Fruit fly (Drosophila melanogaster) whole organism, embryonic: ENCODE results near the gene CG33932.
A peak's percentile ranks its signal among the peaks of the same experiment; 100 is the strongest.

Source experiments
- Asciz ChIP-seq: fragments of 200-800 bp; sonication (Bioruptor generic); optimal IDR thresholded peaks from 2 replicates; lab custom pipeline; 2017; ENCODE audit warnings: missing biosample characterization, mild to moderate bottlenecking, missing genetic modification characterization, missing genetic modification reagents
- Awh ChIP-seq: fragments of 200-800 bp; sonication (Bioruptor generic); IDR thresholded peaks from 2 replicates; pipeline ENCODE4, ENCODE4 v1.3.6; 2022; ENCODE audit warnings: missing biosample characterization, missing genetic modification characterization
- BEAF-32 ChIP-seq: fragments of 200-800 bp; sonication (Bioruptor generic); optimal IDR thresholded peaks from 3 replicates; lab custom pipeline; 2017; ENCODE audit warnings: missing biosample characterization, missing genetic modification characterization, mild to moderate bottlenecking, moderate library complexity, missing genetic modification reagents
- Bgb ChIP-seq: fragments of 200-800 bp; sonication (Bioruptor generic); IDR thresholded peaks from 2 replicates; pipeline ENCODE4 v1.3.6; 2022; ENCODE audit warnings: missing biosample characterization, missing genetic modification characterization; ENCODE audit not compliant: partially characterized antibody
- Blimp-1 ChIP-seq: fragments of 200-800 bp; sonication (Bioruptor generic); optimal IDR thresholded peaks from 3 replicates; lab custom pipeline; 2018; ENCODE audit warnings: missing biosample characterization, missing genetic modification characterization, mild to moderate bottlenecking, moderate library complexity, missing genetic modification reagents
- CG11093 ChIP-seq: fragments of 200-800 bp; sonication (Bioruptor generic); IDR thresholded peaks from 3 replicates; pipeline ENCODE4 v1.3.6; 2022; ENCODE audit warnings: missing biosample characterization, missing genetic modification characterization
- CG12219 ChIP-seq: fragments of 200-800 bp; sonication (Bioruptor generic); optimal IDR thresholded peaks from 3 replicates; lab custom pipeline; 2018; ENCODE audit warnings: missing biosample characterization, mild to moderate bottlenecking, missing genetic modification characterization
- CG14014 ChIP-seq: fragments of 200-800 bp; sonication (Bioruptor generic); IDR thresholded peaks from 2 replicates; pipeline ENCODE4 v1.3.6; 2022; ENCODE audit warnings: missing biosample characterization, missing genetic modification characterization
- CG14667 ChIP-seq: fragments of 200-800 bp; sonication (Bioruptor generic); IDR thresholded peaks from 2 replicates; pipeline ENCODE4 v1.3.6; 2022; ENCODE audit warnings: missing biosample characterization, missing genetic modification characterization
- CG15011 ChIP-seq: fragments of 200-800 bp; sonication (Bioruptor generic); optimal IDR thresholded peaks from 3 replicates; lab custom pipeline; 2018; ENCODE audit warnings: missing biosample characterization, mild to moderate bottlenecking, missing genetic modification characterization
- CG2116 ChIP-seq: fragments of 200-800 bp; sonication (Bioruptor generic); optimal IDR thresholded peaks from 3 replicates; lab custom pipeline; 2018; ENCODE audit warnings: missing biosample characterization, mild to moderate bottlenecking, missing genetic modification characterization
- CG2202 ChIP-seq: fragments of 200-800 bp; sonication (Bioruptor generic); optimal IDR thresholded peaks from 2 replicates; lab custom pipeline; 2018; ENCODE audit warnings: missing biosample characterization, mild to moderate bottlenecking, missing genetic modification characterization
- CG3163 ChIP-seq: fragments of 200-800 bp; sonication (Bioruptor generic); optimal IDR thresholded peaks from 3 replicates; lab custom pipeline; 2016; ENCODE audit warnings: missing biosample characterization, missing genetic modification characterization
- CG3726 ChIP-seq: fragments of 200-800 bp; sonication (Bioruptor generic); IDR thresholded peaks from 3 replicates; pipeline ENCODE4, ENCODE4 v1.3.6; 2022; ENCODE audit warnings: missing biosample characterization, missing genetic modification characterization
- CG4707 ChIP-seq: fragments of 200-800 bp; sonication (Bioruptor generic); optimal IDR thresholded peaks from 2 replicates; lab custom pipeline; 2018; ENCODE audit warnings: missing biosample characterization, mild to moderate bottlenecking, missing genetic modification characterization, moderate library complexity
- CG4854 ChIP-seq: fragments of 200-800 bp; sonication (Bioruptor generic); optimal IDR thresholded peaks from 2 replicates; lab custom pipeline; 2016; ENCODE audit warnings: missing biosample characterization, missing genetic modification characterization, inconsistent platforms
- CG7963 ChIP-seq: fragments of 200-800 bp; sonication (Bioruptor generic); IDR thresholded peaks from 3 replicates; pipeline ENCODE4 v1.3.6; 2022; ENCODE audit warnings: missing biosample characterization, missing genetic modification characterization; ENCODE audit not compliant: partially characterized antibody
- CG8359 ChIP-seq: fragments of 200-800 bp; sonication (Bioruptor generic); optimal IDR thresholded peaks from 2 replicates; lab custom pipeline; 2017; ENCODE audit warnings: missing biosample characterization, mild to moderate bottlenecking, missing genetic modification characterization, borderline replicate concordance
- CG9797 ChIP-seq: fragments of 200-800 bp; sonication (Bioruptor generic); optimal IDR thresholded peaks from 3 replicates; lab custom pipeline; 2018; ENCODE audit warnings: missing biosample characterization, mild to moderate bottlenecking, missing genetic modification characterization
- CoRest ChIP-seq: fragments of 200-800 bp; sonication (Bioruptor generic); optimal IDR thresholded peaks from 3 replicates; lab custom pipeline; 2018; ENCODE audit warnings: missing biosample characterization, mild to moderate bottlenecking, missing genetic modification characterization, moderate library complexity
- Dad ChIP-seq: fragments of 200-800 bp; sonication (Bioruptor generic); optimal IDR thresholded peaks from 3 replicates; lab custom pipeline; 2016; ENCODE audit warnings: missing biosample characterization, missing genetic modification characterization
- Dip3 ChIP-seq: fragments of 200-800 bp; sonication (Bioruptor generic); optimal IDR thresholded peaks from 3 replicates; lab custom pipeline; 2016; ENCODE audit warnings: missing biosample characterization, missing genetic modification characterization
- Dp ChIP-seq: fragments of 200-800 bp; sonication (Bioruptor generic); optimal IDR thresholded peaks from 2 replicates; lab custom pipeline; 2018; ENCODE audit warnings: missing biosample characterization, mild to moderate bottlenecking, missing genetic modification characterization, moderate library complexity
- H15 ChIP-seq: fragments of 200-800 bp; sonication (Bioruptor generic); IDR thresholded peaks from 3 replicates; pipeline ENCODE4 v1.3.6; 2022; ENCODE audit warnings: missing biosample characterization, missing genetic modification characterization
- HmgZ ChIP-seq: fragments of 200-800 bp; sonication (Bioruptor generic); optimal IDR thresholded peaks from 2 replicates; lab custom pipeline; 2018; ENCODE audit warnings: missing biosample characterization, mild to moderate bottlenecking, missing genetic modification characterization
- Lhr ChIP-seq: fragments of 200-800 bp; sonication (Bioruptor generic); optimal IDR thresholded peaks from 3 replicates; lab custom pipeline; 2017; ENCODE audit warnings: mild to moderate bottlenecking, missing biosample characterization, missing genetic modification reagents, missing genetic modification characterization
- MBD-R2 ChIP-seq: fragments of 200-800 bp; sonication (Bioruptor generic); IDR thresholded peaks from 2 replicates; pipeline ENCODE4 v1.3.6; 2022; ENCODE audit warnings: missing biosample characterization, missing genetic modification characterization
- Mrtf ChIP-seq: fragments of 200-800 bp; sonication (Bioruptor generic); IDR thresholded peaks from 3 replicates; pipeline ENCODE4 v1.3.6; 2022; ENCODE audit warnings: missing biosample characterization, missing genetic modification characterization
- Myb ChIP-seq: fragments of 200-800 bp; sonication (Bioruptor generic); optimal IDR thresholded peaks from 2 replicates; lab custom pipeline; 2016; ENCODE audit warnings: missing biosample characterization, missing genetic modification characterization
- NC2β ChIP-seq: fragments of 200-800 bp; sonication (Bioruptor generic); optimal IDR thresholded peaks from 2 replicates; lab custom pipeline; 2016; ENCODE audit warnings: missing biosample characterization, missing genetic modification characterization
- Scr ChIP-seq: fragments of 200-800 bp; sonication (Bioruptor generic); IDR thresholded peaks from 2 replicates; pipeline ENCODE4 v1.3.6; 2022; ENCODE audit warnings: missing biosample characterization, missing genetic modification characterization; ENCODE audit not compliant: partially characterized antibody
- Sin3A ChIP-seq: fragments of >200 bp; optimal IDR thresholded peaks from 2 replicates; lab custom pipeline; 2018
- al ChIP-seq: fragments of 200-800 bp; sonication (Bioruptor generic); IDR thresholded peaks from 2 replicates; pipeline ENCODE4 v1.3.6; 2022; ENCODE audit warnings: missing biosample characterization, missing genetic modification characterization
- aop ChIP-seq: fragments of 200-800 bp; sonication (Bioruptor generic); IDR thresholded peaks from 2 replicates; pipeline ENCODE4 v1.3.6; 2022; ENCODE audit warnings: missing biosample characterization, missing genetic modification characterization
- bowl ChIP-seq: fragments of 200-800 bp; sonication (Bioruptor generic); IDR thresholded peaks from 2 replicates; pipeline ENCODE4 v1.3.6; 2022; ENCODE audit warnings: missing biosample characterization, missing genetic modification characterization
- eyg ChIP-seq: fragments of 200-800 bp; sonication (Bioruptor generic); optimal IDR thresholded peaks from 3 replicates; lab custom pipeline; 2016; ENCODE audit warnings: missing biosample characterization, missing genetic modification characterization
- fd102C ChIP-seq: fragments of 200-800 bp; sonication (Bioruptor generic); optimal IDR thresholded peaks from 2 replicates; lab custom pipeline; 2018; ENCODE audit warnings: missing biosample characterization, mild to moderate bottlenecking, missing genetic modification characterization, moderate library complexity
- fru ChIP-seq: fragments of >200 bp; optimal IDR thresholded peaks from 2 replicates; lab custom pipeline; 2017
- hbn ChIP-seq: fragments of 200-800 bp; sonication (Bioruptor generic); IDR thresholded peaks from 2 replicates; pipeline ENCODE4 v1.3.6; 2022; ENCODE audit warnings: missing biosample characterization, missing genetic modification characterization; ENCODE audit not compliant: partially characterized antibody
- hth ChIP-seq: fragments of >200 bp; optimal IDR thresholded peaks from 2 replicates; lab custom pipeline; 2017; ENCODE audit warnings: inconsistent platforms
- jigr1 ChIP-seq: fragments of 200-800 bp; sonication (Bioruptor generic); IDR thresholded peaks from 3 replicates; pipeline ENCODE4 v1.3.6; 2022; ENCODE audit warnings: missing biosample characterization, missing genetic modification characterization
- jumu ChIP-seq: fragments of 200-800 bp; sonication (Bioruptor generic); optimal IDR thresholded peaks from 3 replicates; lab custom pipeline; 2016; ENCODE audit warnings: missing biosample characterization, missing genetic modification characterization
- ken ChIP-seq: fragments of 200-800 bp; sonication (Bioruptor generic); IDR thresholded peaks from 3 replicates; pipeline ENCODE4 v1.3.6; 2022; ENCODE audit warnings: missing biosample characterization, missing genetic modification characterization
- lab ChIP-seq: fragments of 200-800 bp; sonication (Bioruptor generic); optimal IDR thresholded peaks from 3 replicates; lab custom pipeline; 2017; ENCODE audit warnings: missing biosample characterization, missing genetic modification characterization, mild to moderate bottlenecking, moderate library complexity, missing genetic modification reagents
- nerfin-1 ChIP-seq: fragments of 200-800 bp; sonication (Bioruptor generic); optimal IDR thresholded peaks from 3 replicates; lab custom pipeline; 2019; ENCODE audit warnings: missing biosample characterization, mild to moderate bottlenecking, missing genetic modification characterization, moderate library complexity
- oc ChIP-seq: fragments of 200-800 bp; sonication (Bioruptor generic); optimal IDR thresholded peaks from 2 replicates; lab custom pipeline; 2018; ENCODE audit warnings: missing biosample characterization, mild to moderate bottlenecking, missing genetic modification characterization, moderate library complexity
- rib ChIP-seq: fragments of 200-800 bp; sonication (Bioruptor generic); IDR thresholded peaks from 2 replicates; pipeline ENCODE4 v1.3.6; 2022; ENCODE audit warnings: missing biosample characterization, missing genetic modification characterization
- sens ChIP-seq: fragments of 200-800 bp; sonication (Bioruptor generic); peaks from one replicate; lab custom pipeline; 2016; ENCODE audit warnings: missing biosample characterization, missing genetic modification characterization
- sob ChIP-seq: fragments of 200-800 bp; sonication (Bioruptor generic); IDR thresholded peaks from 2 replicates; pipeline ENCODE4 v1.3.6; 2022; ENCODE audit warnings: missing biosample characterization, missing genetic modification characterization
- tgo ChIP-seq: fragments of 200-800 bp; sonication (Bioruptor generic); IDR thresholded peaks from 3 replicates; pipeline ENCODE4 v1.3.6; 2022; ENCODE audit warnings: missing biosample characterization, missing genetic modification characterization
- tna ChIP-seq: fragments of 200-800 bp; sonication (Bioruptor generic); IDR thresholded peaks from 2 replicates; pipeline ENCODE4 v1.3.6; 2022; ENCODE audit warnings: missing biosample characterization, missing genetic modification characterization; ENCODE audit not compliant: partially characterized antibody
- unpg ChIP-seq: fragments of 200-800 bp; sonication (Bioruptor generic); optimal IDR thresholded peaks from 3 replicates; lab custom pipeline; 2018; ENCODE audit warnings: missing biosample characterization, mild to moderate bottlenecking, missing genetic modification characterization, moderate library complexity

The CG33932 gene

dm6 chrX:19762167-19762566 is 17.9 kb downstream of the CG33932 start (continued):
- TF ChIP-seq Blimp-1 (GFP tag; lab: Kevin White, UChicago), result no peak
- no peak for TF ChIP-seq unpg (GFP tag; lab: Kevin White, UChicago)
- TF ChIP-seq tna (GFP tag; lab: Robert Waterston, UW), result peak; percentile 46; the same call in 1 of the 2 replicates
- peak; percentile 62 for TF ChIP-seq Bgb (GFP tag; lab: Robert Waterston, UW)
- no peak for TF ChIP-seq jigr1
- no peak for TF ChIP-seq CG3726 (GFP tag; lab: Robert Waterston, UW)
- no peak for TF ChIP-seq aop (GFP tag; lab: Robert Waterston, UW)
- TF ChIP-seq Scr, result peak; percentile 55
- peak; percentile 55; the same call in 1 of the 2 replicates for TF ChIP-seq hbn (GFP tag; lab: Robert Waterston, UW)
- TF ChIP-seq tgo (GFP tag; lab: Robert Waterston, UW), result no peak
- TF ChIP-seq Dp (GFP tag; lab: Kevin White, UChicago), result peak; percentile 92
- TF ChIP-seq nerfin-1, result no peak
- TF ChIP-seq hth (lab: Kevin White, UChicago), result no peak
- 0 out of 2 replicates have a peak, but pooled peaks have one; percentile 39 for TF ChIP-seq sob (GFP tag; lab: Robert Waterston, UW)
- TF ChIP-seq bowl (GFP tag; lab: Robert Waterston, UW), result no peak
- TF ChIP-seq CG3163 (GFP tag; lab: Kevin White, UChicago), result peak; percentile 10
- no peak for TF ChIP-seq H15 (GFP tag; lab: Robert Waterston, UW)
- peak; percentile 7 for TF ChIP-seq Lhr (GFP tag; lab: Kevin White, UChicago)
- TF ChIP-seq Sin3A (lab: Kevin White, UChicago), result peak; percentile 28
- no peak for TF ChIP-seq oc (tag; lab: Kevin White, UChicago)
- no peak for TF ChIP-seq fd102C (GFP tag; lab: Kevin White, UChicago)
- 0 out of 3 replicates have a peak, but pooled peaks have one; percentile 51 for TF ChIP-seq CG7963 (GFP tag; lab: Robert Waterston, UW)
- TF ChIP-seq CG2116 (GFP tag; lab: Kevin White, UChicago), result peak; percentile 97
- no peak for TF ChIP-seq lab (GFP tag; lab: Kevin White, UChicago)
- peak; percentile 35 for TF ChIP-seq CoRest
- peak; percentile 14 for TF ChIP-seq Dip3 (GFP tag; lab: Kevin White, UChicago)
- peak; percentile 72 for TF ChIP-seq BEAF-32 (GFP tag; lab: Kevin White, UChicago)
- TF ChIP-seq CG8359, result no peak
- TF ChIP-seq Myb (GFP tag; lab: Kevin White, UChicago), result peak; percentile 97
- no peak for TF ChIP-seq CG12219 (GFP tag; lab: Kevin White, UChicago)
- TF ChIP-seq al (GFP tag; lab: Robert Waterston, UW), result no peak
- TF ChIP-seq fru (lab: Kevin White, UChicago), result no peak
- no peak for TF ChIP-seq jumu
- no peak for TF ChIP-seq Mrtf (GFP tag; lab: Robert Waterston, UW)
- no peak for TF ChIP-seq Asciz
- TF ChIP-seq HmgZ, result peak; percentile 49
- peak; percentile 9 for TF ChIP-seq Dad (GFP tag; lab: Kevin White, UChicago)
- no peak for TF ChIP-seq CG15011 (GFP tag; lab: Kevin White, UChicago)
- TF ChIP-seq Awh, result no peak
- TF ChIP-seq CG11093 (GFP tag; lab: Robert Waterston, UW), result no peak
- TF ChIP-seq NC2β (GFP tag; lab: Kevin White, UChicago), result peak; percentile 22
- no peak for TF ChIP-seq rib (GFP tag; lab: Robert Waterston, UW)
- TF ChIP-seq sens, result peak; percentile 83
- TF ChIP-seq CG4854 (GFP tag; lab: Kevin White, UChicago), result no peak
- TF ChIP-seq ken (GFP tag; lab: Robert Waterston, UW), result no peak
- TF ChIP-seq CG14667 (GFP tag; lab: Robert Waterston, UW), result no peak
- peak; percentile 50 for TF ChIP-seq MBD-R2 (GFP tag; lab: Robert Waterston, UW)
- no peak for TF ChIP-seq CG14014 (GFP tag; lab: Robert Waterston, UW)
- peak; percentile 33 for TF ChIP-seq CG9797
- TF ChIP-seq eyg (GFP tag; lab: Kevin White, UChicago), result no peak
- no peak for TF ChIP-seq CG4707 (GFP tag; lab: Kevin White, UChicago)
- TF ChIP-seq CG2202 (tag; lab: Kevin White, UChicago), result no peak
